Worm (Caenorhabditis elegans) whole organism, L4 larva: ENCODE data around the gene cah-2.

Source experiments
- ceh-28 ChIP-seq: fragments of 150-350 bp; optimal IDR thresholded peaks from 2 replicates; lab custom pipeline; 2014; ENCODE audit warnings: missing biosample characterization, missing genetic modification reagents, missing genetic modification characterization
- ces-1 ChIP-seq: fragments of 150-350 bp; sonication (generic microtip); optimal IDR thresholded peaks from 4 replicates; lab custom pipeline; 2014; ENCODE audit warnings: missing biosample characterization, missing genetic modification reagents, missing genetic modification characterization
- fos-1 ChIP-seq: fragments of 150-350 bp; optimal IDR thresholded peaks from 2 replicates; lab custom pipeline; 2014; ENCODE audit warnings: missing biosample characterization, missing genetic modification characterization
- nhr-28 ChIP-seq: fragments of 150-350 bp; optimal IDR thresholded peaks from 2 replicates; lab custom pipeline; 2014; ENCODE audit warnings: missing biosample characterization, missing genetic modification characterization
- unc-62 ChIP-seq, 3 experiments: fragments of 150-350 bp in 1 of 3; sonication (generic microtip); optimal IDR thresholded peaks in 2 of 3; peaks in 1 of 3; 1 replicate in 1 of 3; 2 replicates in 2 of 3; lab custom pipeline; 2014 to 2017; ENCODE audit warnings: missing biosample characterization in 3 of 3, missing genetic modification characterization in 3 of 3, missing genetic modification reagents in 3 of 3, missing genotype in 1 of 3

DNA sequence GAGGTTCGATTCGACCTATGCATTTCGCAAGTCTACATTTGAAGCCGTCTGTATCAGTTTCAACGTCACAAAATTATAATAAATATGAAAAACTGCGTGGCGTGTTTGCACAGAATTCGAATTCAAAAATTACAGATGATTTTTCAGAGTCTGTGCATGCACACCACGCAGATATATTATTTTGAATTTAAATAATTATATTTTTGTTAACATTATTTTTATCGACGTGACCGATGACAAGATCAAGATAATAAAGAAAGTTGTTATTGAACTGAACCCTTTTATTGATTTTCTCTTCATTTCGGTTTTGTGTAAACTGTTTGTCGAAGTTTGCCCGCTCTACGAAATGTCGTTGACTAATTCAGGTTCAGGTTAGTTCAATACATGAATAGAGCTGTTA lies 22.1 kb upstream of the cah-2 start, which contains the start of gene C28F5.1:
- no peak for TF ChIP-seq unc-62 (GFP tag; optimal IDR thresholded peaks at IDR 0.05 in 1 of 2; lab: Kevin White, UChicago)
- TF ChIP-seq unc-62 (tag; optimal IDR thresholded peaks at IDR 0.05; lab: Kevin White, UChicago), result no peak
- TF ChIP-seq nhr-28 (tag; lab: Kevin White, UChicago), result no peak
- no peak for TF ChIP-seq ces-1
- no peak for TF ChIP-seq fos-1 (tag; lab: Kevin White, UChicago)
- no peak for TF ChIP-seq ceh-28 (tag; lab: Kevin White, UChicago)
